Worm (Caenorhabditis elegans) whole organism, L3 larva: ENCODE measurements around the gene D1054.1.

ENCODE experiments used
- elt-2 ChIP-seq: sonication (generic microtip); optimal IDR thresholded peaks from 2 replicates; lab custom pipeline; 2016; ENCODE audit warnings: missing genetic modification reagents, mild to moderate bottlenecking, missing genetic modification characterization, missing compliant biosample characterization
- fos-1 ChIP-seq: fragments of 150-350 bp; optimal IDR thresholded peaks from 2 replicates; lab custom pipeline; 2014; ENCODE audit warnings: missing biosample characterization, missing genetic modification characterization
- nhr-25 ChIP-seq: sonication (generic microtip); optimal IDR thresholded peaks from 2 replicates; lab custom pipeline; 2017; ENCODE audit warnings: missing biosample characterization, missing genetic modification characterization
- nhr-77 ChIP-seq: fragments of 150-350 bp; optimal IDR thresholded peaks from 2 replicates; lab custom pipeline; 2014; ENCODE audit warnings: missing biosample characterization, missing genetic modification characterization
- zag-1 ChIP-seq: fragments of 150-350 bp; optimal IDR thresholded peaks from 2 replicates; lab custom pipeline; 2014; ENCODE audit warnings: missing biosample characterization, missing genetic modification characterization

DNA sequence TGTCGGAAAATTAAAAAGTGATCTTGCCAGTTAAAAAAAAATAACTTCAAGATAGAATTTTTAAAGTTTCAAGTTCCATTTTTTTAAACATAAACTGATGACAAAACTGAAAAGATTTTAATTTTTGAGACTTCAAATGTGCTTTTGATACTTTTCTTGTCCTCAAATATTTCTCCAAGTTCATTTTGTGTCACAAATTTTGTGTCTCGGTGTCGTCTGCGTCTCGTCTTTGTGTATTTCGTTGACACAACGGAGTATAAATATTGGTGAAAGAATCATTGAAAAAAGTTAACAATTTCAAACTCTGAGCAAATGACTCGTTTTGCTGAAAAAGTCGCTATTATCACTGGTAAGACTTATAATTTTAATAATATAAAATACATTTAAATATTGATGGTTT, 14.0 kb upstream of the D1054.1 start, which contains the start of gene D1054.8:
- TF ChIP-seq elt-2 (tag; lab: Kevin White, UChicago) (no peak), fos-1 (tag; lab: Kevin White, UChicago) (no peak), nhr-25 (tag; lab: Kevin White, UChicago) (no peak), zag-1 (no peak), nhr-77 (tag; lab: Kevin White, UChicago) (no peak)
